Fruit fly (Drosophila melanogaster) S2 (cell line): ENCODE results near the gene CG32987.

ENCODE experiments used
- CG8478 ChIP-seq: fragments of >200 bp; optimal IDR thresholded peaks from 2 replicates; lab custom pipeline; 2018
- CTCF ChIP-seq, 2 experiments: fragments of >200 bp; optimal IDR thresholded peaks; 2 replicates each; lab custom pipeline; 2018

DNA sequence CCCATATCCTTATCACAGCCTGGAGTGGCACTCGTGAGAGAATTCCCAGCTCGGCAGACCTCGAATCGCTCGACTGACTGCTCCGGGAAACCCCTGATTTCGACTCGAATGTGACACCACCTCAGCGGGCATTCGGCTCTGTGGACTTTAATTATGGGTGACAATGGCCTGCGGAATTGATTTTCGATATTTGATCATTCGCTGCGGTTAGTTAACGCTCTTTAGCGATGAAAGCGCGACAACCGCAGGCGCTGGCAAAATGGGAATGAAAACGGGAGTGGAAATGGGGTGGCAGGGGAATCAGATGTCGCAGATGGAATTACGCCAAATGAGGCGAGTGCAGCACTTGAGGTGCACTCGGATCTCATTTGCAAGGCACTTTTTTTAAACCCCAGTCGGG is 8.1 kb downstream of the CG32987 start:
- no peak for TF ChIP-seq CG8478 (lab: Kevin White, UChicago)
- no peak for TF ChIP-seq CTCF (optimal IDR thresholded peaks at IDR 0.05; lab: Kevin White, UChicago)
